Worm (Caenorhabditis elegans) whole organism, L4/young adult: Measurements from ENCODE around the gene Y27F2A.6.

Source experiments
- W03F9.2 ChIP-seq: fragments of 150-350 bp; optimal IDR thresholded peaks from 2 replicates; lab custom pipeline; 2014; ENCODE audit warnings: missing biosample characterization, missing genetic modification characterization
- dao-5 ChIP-seq: sonication (generic microtip); optimal IDR thresholded peaks from 2 replicates; lab custom pipeline; 2016; ENCODE audit warnings: missing genotype, missing genetic modification characterization, moderate library complexity, missing compliant biosample characterization
- him-1 ChIP-seq: sonication (generic microtip); optimal IDR thresholded peaks from 2 replicates; lab custom pipeline; 2016; ENCODE audit warnings: missing genotype, missing genetic modification reagents, missing genetic modification characterization, missing compliant biosample characterization

DNA sequence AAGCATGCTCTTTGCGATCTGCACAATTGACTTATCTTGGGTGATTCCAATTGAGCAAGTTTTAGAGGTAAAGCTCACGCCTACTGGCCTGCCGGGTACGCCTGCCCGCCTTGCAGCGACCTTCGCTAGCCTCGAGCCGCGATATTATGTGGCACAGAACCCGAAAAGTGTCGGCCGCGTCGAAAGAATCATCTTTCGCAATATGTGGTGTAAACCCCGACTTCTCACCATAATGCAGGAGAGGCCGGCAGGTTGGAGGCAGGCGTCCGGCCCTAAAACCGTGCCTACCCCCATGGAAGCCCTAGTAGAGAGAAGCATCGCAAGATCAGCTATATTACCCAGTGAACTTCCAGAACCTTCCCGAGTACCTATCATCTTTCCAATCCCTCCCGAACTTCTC is 2.6 kb upstream of the Y27F2A.6 start:
- no peak for TF ChIP-seq him-1 (tag; lab: Kevin White, UChicago)
- no peak for TF ChIP-seq W03F9.2 (tag; lab: Kevin White, UChicago)
- no peak for TF ChIP-seq dao-5
